Fruit fly (Drosophila melanogaster) whole organism, embryonic: ENCODE measurements around the gene CG7328.

ENCODE experiments used
- Ada2b ChIP-seq: fragments of 200-800 bp; sonication (Bioruptor generic); IDR thresholded peaks from 2 replicates; pipeline ENCODE4 v1.3.6; 2022; ENCODE audit warnings: missing biosample characterization, missing genetic modification characterization
- CG10321 ChIP-seq: fragments of 200-800 bp; sonication (Bioruptor generic); IDR thresholded peaks from 2 replicates; pipeline ENCODE4 v1.3.6; 2022; ENCODE audit warnings: missing biosample characterization, missing genetic modification characterization
- CG11247 ChIP-seq: fragments of 200-800 bp; sonication (Bioruptor generic); IDR thresholded peaks from 2 replicates; pipeline ENCODE4 v1.3.6; 2022; ENCODE audit warnings: missing biosample characterization, missing genetic modification characterization
- CG15269 ChIP-seq: fragments of 200-800 bp; sonication (Bioruptor generic); optimal IDR thresholded peaks from 2 replicates; lab custom pipeline; 2018; ENCODE audit warnings: missing biosample characterization, mild to moderate bottlenecking, missing genetic modification characterization, moderate library complexity
- CG17328 ChIP-seq: fragments of 200-800 bp; sonication (Bioruptor generic); IDR thresholded peaks from 2 replicates; pipeline ENCODE4 v1.3.6; 2022; ENCODE audit warnings: missing biosample characterization, missing genetic modification characterization
- CG17359 ChIP-seq: fragments of 200-800 bp; sonication (Bioruptor generic); optimal IDR thresholded peaks from 3 replicates; lab custom pipeline; 2018; ENCODE audit warnings: missing biosample characterization, mild to moderate bottlenecking, missing genetic modification characterization, moderate library complexity
- CG17802 ChIP-seq: fragments of 200-800 bp; sonication (Bioruptor generic); optimal IDR thresholded peaks from 2 replicates; lab custom pipeline; 2018; ENCODE audit warnings: missing biosample characterization, mild to moderate bottlenecking, missing genetic modification characterization, moderate library complexity
- CG1832 ChIP-seq: fragments of 200-800 bp; sonication (Bioruptor generic); optimal IDR thresholded peaks from 2 replicates; lab custom pipeline; 2017; ENCODE audit warnings: missing biosample characterization, mild to moderate bottlenecking, missing genetic modification characterization, inconsistent platforms
- CG2120 ChIP-seq: fragments of 200-800 bp; sonication (Bioruptor generic); optimal IDR thresholded peaks from 3 replicates; lab custom pipeline; 2016; ENCODE audit warnings: missing biosample characterization, missing genetic modification characterization
- CG30020 ChIP-seq: fragments of 200-800 bp; optimal IDR thresholded peaks from 2 replicates; lab custom pipeline; 2019; ENCODE audit warnings: missing biosample characterization, mild to moderate bottlenecking, missing genetic modification characterization, moderate library complexity
- CG3281 ChIP-seq: fragments of 200-800 bp; sonication (Bioruptor generic); optimal IDR thresholded peaks from 3 replicates; lab custom pipeline; 2017; ENCODE audit warnings: missing biosample characterization, mild to moderate bottlenecking, missing genetic modification characterization
- CG5953 ChIP-seq: fragments of 200-800 bp; sonication (Bioruptor generic); IDR thresholded peaks from 2 replicates; pipeline ENCODE4 v1.3.6; 2022; ENCODE audit warnings: missing biosample characterization, missing genetic modification characterization
- CG7786 ChIP-seq: fragments of 200-800 bp; sonication (Bioruptor generic); optimal IDR thresholded peaks from 2 replicates; lab custom pipeline; 2016; ENCODE audit warnings: missing biosample characterization, missing genetic modification characterization
- CG8944 ChIP-seq: fragments of 200-800 bp; sonication (Bioruptor generic); optimal IDR thresholded peaks from 3 replicates; lab custom pipeline; 2016; ENCODE audit warnings: missing biosample characterization, missing genetic modification characterization
- CoRest ChIP-seq: fragments of 200-800 bp; sonication (Bioruptor generic); optimal IDR thresholded peaks from 3 replicates; lab custom pipeline; 2018; ENCODE audit warnings: missing biosample characterization, mild to moderate bottlenecking, missing genetic modification characterization, moderate library complexity
- Doc2 ChIP-seq: fragments of 200-800 bp; sonication (Bioruptor generic); IDR thresholded peaks from 2 replicates; pipeline ENCODE4 v1.3.6; 2022; ENCODE audit warnings: missing biosample characterization, missing genetic modification characterization
- ERR ChIP-seq: fragments of 200-800 bp; sonication (Bioruptor generic); optimal IDR thresholded peaks from 2 replicates; lab custom pipeline; 2016; ENCODE audit warnings: missing biosample characterization, missing genetic modification characterization
- Eip74EF ChIP-seq, 2 experiments: fragments of 200-800 bp in 1 of 2; fragments of >200 bp in 1 of 2; sonication (Bioruptor generic) in 1 of 2; optimal IDR thresholded peaks; 2 replicates each; lab custom pipeline; 2017 to 2019; ENCODE audit warnings: missing biosample characterization in 2 of 2, missing genetic modification characterization in 2 of 2, mild to moderate bottlenecking in 1 of 2, moderate library complexity in 1 of 2
- Fer3 ChIP-seq: fragments of 200-800 bp; sonication (Bioruptor generic); optimal IDR thresholded peaks from 2 replicates; lab custom pipeline; 2018; ENCODE audit warnings: missing biosample characterization, mild to moderate bottlenecking, missing genetic modification characterization, moderate library complexity
- Med ChIP-seq: fragments of 200-800 bp; sonication (Bioruptor generic); peaks from one replicate; lab custom pipeline; 2016; ENCODE audit warnings: missing biosample characterization, missing genetic modification characterization, mild to moderate bottlenecking, inconsistent platforms, moderate library complexity
- Rfx ChIP-seq: fragments of 200-800 bp; sonication (Bioruptor generic); IDR thresholded peaks from 2 replicates; pipeline ENCODE4 v1.3.6; 2022; ENCODE audit warnings: missing biosample characterization, missing genetic modification characterization
- Sox100B ChIP-seq: fragments of 200-800 bp; sonication (Bioruptor generic); optimal IDR thresholded peaks from 3 replicates; lab custom pipeline; 2018; ENCODE audit warnings: missing biosample characterization, mild to moderate bottlenecking, missing genetic modification characterization
- Tbp ChIP-seq: fragments of >200 bp; optimal IDR thresholded peaks from 2 replicates; lab custom pipeline; 2018; ENCODE audit warnings: missing biosample characterization, missing genetic modification characterization
- Vsx1 ChIP-seq: fragments of 200-800 bp; sonication (Bioruptor generic); optimal IDR thresholded peaks from 2 replicates; lab custom pipeline; 2017; ENCODE audit warnings: missing biosample characterization, mild to moderate bottlenecking, missing genetic modification characterization, missing genetic modification reagents
- ato ChIP-seq: fragments of 200-800 bp; sonication (Bioruptor generic); IDR thresholded peaks from 2 replicates; pipeline ENCODE4 v1.3.6; 2022; ENCODE audit warnings: missing biosample characterization, missing genetic modification characterization; ENCODE audit not compliant: partially characterized antibody
- cato ChIP-seq: fragments of 200-800 bp; sonication (Bioruptor generic); optimal IDR thresholded peaks from 2 replicates; lab custom pipeline; 2016; ENCODE audit warnings: missing biosample characterization, missing genetic modification characterization, borderline replicate concordance
- crol ChIP-seq: fragments of 200-800 bp; sonication (Bioruptor generic); IDR thresholded peaks from 2 replicates; pipeline ENCODE4 v1.3.6; 2022; ENCODE audit warnings: missing biosample characterization, missing genetic modification characterization
- da ChIP-seq: fragments of 200-800 bp; sonication (Bioruptor generic); optimal IDR thresholded peaks from 2 replicates; lab custom pipeline; 2016; ENCODE audit warnings: missing biosample characterization, missing genetic modification characterization
- dm ChIP-seq: fragments of 200-800 bp; sonication (Bioruptor generic); optimal IDR thresholded peaks from 3 replicates; lab custom pipeline; 2016; ENCODE audit warnings: missing biosample characterization, missing genetic modification characterization
- dmrt99B ChIP-seq: fragments of 200-800 bp; sonication (Bioruptor generic); optimal IDR thresholded peaks from 2 replicates; lab custom pipeline; 2018; ENCODE audit warnings: missing biosample characterization, mild to moderate bottlenecking, missing genetic modification characterization, moderate library complexity
- ems ChIP-seq: fragments of 200-800 bp; sonication (Bioruptor generic); optimal IDR thresholded peaks from 3 replicates; lab custom pipeline; 2016; ENCODE audit warnings: missing biosample characterization, missing genetic modification characterization
- eve ChIP-seq, 2 experiments: fragments of >200 bp; optimal IDR thresholded peaks; 2 replicates each; lab custom pipeline; 2017; ENCODE audit warnings: missing biosample characterization in 2 of 2, missing genetic modification characterization in 2 of 2
- ewg ChIP-seq: fragments of 200-800 bp; sonication (Bioruptor generic); optimal IDR thresholded peaks from 3 replicates; lab custom pipeline; 2017; ENCODE audit warnings: mild to moderate bottlenecking, missing biosample characterization, missing genetic modification reagents, missing genetic modification characterization
- eyg ChIP-seq: fragments of 200-800 bp; sonication (Bioruptor generic); optimal IDR thresholded peaks from 3 replicates; lab custom pipeline; 2016; ENCODE audit warnings: missing biosample characterization, missing genetic modification characterization
- fd3F ChIP-seq: fragments of 200-800 bp; sonication (Bioruptor generic); optimal IDR thresholded peaks from 2 replicates; lab custom pipeline; 2018; ENCODE audit warnings: missing biosample characterization, mild to moderate bottlenecking, missing genetic modification characterization, moderate library complexity
- klu ChIP-seq: fragments of 200-800 bp; sonication (Bioruptor generic); IDR thresholded peaks from 2 replicates; pipeline ENCODE4 v1.3.6; 2022; ENCODE audit warnings: missing biosample characterization, missing genetic modification characterization
- mirr ChIP-seq: fragments of 200-800 bp; sonication (Bioruptor generic); optimal IDR thresholded peaks from 3 replicates; lab custom pipeline; 2018; ENCODE audit warnings: missing biosample characterization, mild to moderate bottlenecking, missing genetic modification characterization
- nmo ChIP-seq: fragments of 200-800 bp; sonication (Bioruptor generic); optimal IDR thresholded peaks from 2 replicates; lab custom pipeline; 2018; ENCODE audit warnings: missing biosample characterization, mild to moderate bottlenecking, missing genetic modification characterization, moderate library complexity
- pfk ChIP-seq: fragments of 200-800 bp; sonication (Bioruptor generic); optimal IDR thresholded peaks from 2 replicates; lab custom pipeline; 2018; ENCODE audit warnings: missing biosample characterization, mild to moderate bottlenecking, missing genetic modification characterization, moderate library complexity
- pros ChIP-seq: fragments of 200-800 bp; sonication (Bioruptor generic); optimal IDR thresholded peaks from 3 replicates; lab custom pipeline; 2019; ENCODE audit warnings: missing biosample characterization, mild to moderate bottlenecking, missing genetic modification characterization, moderate library complexity
- salm ChIP-seq: fragments of 200-800 bp; sonication (Bioruptor generic); optimal IDR thresholded peaks from 2 replicates; lab custom pipeline; 2018; ENCODE audit warnings: missing biosample characterization, mild to moderate bottlenecking, missing genetic modification characterization
- schlank ChIP-seq: fragments of 200-800 bp; sonication (Bioruptor generic); optimal IDR thresholded peaks from 2 replicates; lab custom pipeline; 2018; ENCODE audit warnings: missing biosample characterization, mild to moderate bottlenecking, missing genetic modification characterization
- sim ChIP-seq: fragments of 200-800 bp; sonication (Bioruptor generic); IDR thresholded peaks from 2 replicates; pipeline ENCODE4 v1.3.6; 2022; ENCODE audit warnings: missing biosample characterization, missing genetic modification characterization
- vnd ChIP-seq: fragments of 200-800 bp; sonication (Bioruptor generic); IDR thresholded peaks from 3 replicates; pipeline ENCODE4 v1.3.6; 2022; ENCODE audit warnings: missing biosample characterization, missing genetic modification characterization; ENCODE audit not compliant: partially characterized antibody
- z ChIP-seq: fragments of 200-800 bp; sonication (Bioruptor generic); IDR thresholded peaks from 3 replicates; pipeline ENCODE4 v1.3.6; 2022; ENCODE audit warnings: missing biosample characterization, missing genetic modification characterization

Gene CG7328

DNA sequence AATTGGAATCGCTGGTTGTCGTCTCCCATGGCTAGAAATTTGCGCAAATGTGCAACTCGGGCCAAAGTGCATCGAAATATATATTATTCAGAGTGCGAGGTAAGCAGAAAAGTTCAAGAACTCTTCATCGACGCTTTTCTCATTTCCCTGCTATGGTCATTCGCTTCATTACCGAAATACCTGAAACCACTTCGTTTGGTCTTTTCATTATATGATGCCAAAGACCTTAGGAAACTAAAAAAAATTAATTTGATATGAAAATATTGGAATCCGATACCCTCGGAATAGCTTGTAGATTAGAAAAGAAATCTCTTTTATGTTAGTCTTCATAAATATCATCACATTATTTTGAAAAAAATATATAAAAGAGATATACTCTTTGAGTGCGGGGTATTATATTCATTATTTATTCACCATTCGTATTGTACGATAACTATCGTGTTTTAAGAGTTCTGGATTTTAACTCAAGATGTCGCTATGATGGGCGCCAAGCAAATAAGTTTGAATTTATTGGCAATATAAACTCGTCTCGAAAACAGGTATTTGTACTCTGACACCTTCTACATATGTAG, 27.5 kb downstream of the CG7328 start, which contains the start of gene CG14187 (continued):
- TF ChIP-seq fd3F (GFP tag; lab: Kevin White, UChicago) (no peak), Fer3 (tag; lab: Kevin White, UChicago) (peak; percentile 8), schlank (tag; lab: Kevin White, UChicago) (no peak), Rfx (GFP tag; lab: Robert Waterston, UW) (peak; percentile 42; the same call in 1 of the 2 replicates), mirr (GFP tag; lab: Kevin White, UChicago) (no peak), cato (no peak), eve (GFP tag; optimal IDR thresholded peaks at IDR 0.05; lab: Kevin White, UChicago) (no peak), CG17328 (GFP tag; lab: Robert Waterston, UW) (peak; percentile 34; the same call in 1 of the 2 replicates), ERR (GFP tag; lab: Kevin White, UChicago) (no peak), Sox100B (GFP tag; lab: Kevin White, UChicago) (no peak), CG30020 (tag; lab: Kevin White, UChicago) (no peak), Doc2 (GFP tag; lab: Robert Waterston, UW) (no peak), CoRest (tag; lab: Kevin White, UChicago) (peak; percentile 17), dmrt99B (tag; lab: Kevin White, UChicago) (no peak), CG3281 (GFP tag; lab: Kevin White, UChicago) (no peak), CG15269 (tag; lab: Kevin White, UChicago) (peak; percentile 0), Med (GFP tag; lab: Kevin White, UChicago) (peak; percentile 35), CG11247 (GFP tag; lab: Robert Waterston, UW) (no peak), klu (GFP tag; lab: Robert Waterston, UW) (no peak), vnd (GFP tag; lab: Robert Waterston, UW) (no peak)

DNA sequence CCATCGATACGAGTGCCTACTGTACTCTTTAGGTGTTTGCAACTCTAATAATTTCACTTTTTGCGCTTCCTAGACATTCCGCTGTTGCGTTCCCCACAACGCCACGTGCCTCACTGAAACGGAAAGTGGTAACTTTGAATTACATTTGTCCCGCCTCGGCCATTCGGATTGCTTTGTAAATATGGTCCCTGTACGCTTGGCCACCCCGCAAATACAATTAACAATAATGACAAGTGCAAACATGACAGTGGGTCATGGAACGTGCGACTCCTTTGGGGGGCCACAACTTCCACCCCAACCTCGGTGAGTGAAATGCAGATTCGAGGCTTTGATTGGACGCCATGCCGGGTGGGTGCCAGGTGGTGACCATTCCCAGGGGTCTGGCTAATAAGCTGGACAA, 29.0 kb downstream of the CG7328 start, which contains the start of gene Ir76b:
Gene Ir76b, minus strand, starts transcription at position 101 of the 400 bp plus-strand sequence.
- TF ChIP-seq eyg (GFP tag; lab: Kevin White, UChicago) (no peak), z (GFP tag; lab: Robert Waterston, UW) (no peak), Tbp (GFP tag; lab: Kevin White, UChicago) (no peak), Ada2b (GFP tag; lab: Robert Waterston, UW) (no peak), pfk (GFP tag; lab: Kevin White, UChicago) (no peak), Med (GFP tag; lab: Kevin White, UChicago) (peak; percentile 32), Vsx1 (no peak)
- TF ChIP-seq, all 482 proteins: peak for 1

DNA sequence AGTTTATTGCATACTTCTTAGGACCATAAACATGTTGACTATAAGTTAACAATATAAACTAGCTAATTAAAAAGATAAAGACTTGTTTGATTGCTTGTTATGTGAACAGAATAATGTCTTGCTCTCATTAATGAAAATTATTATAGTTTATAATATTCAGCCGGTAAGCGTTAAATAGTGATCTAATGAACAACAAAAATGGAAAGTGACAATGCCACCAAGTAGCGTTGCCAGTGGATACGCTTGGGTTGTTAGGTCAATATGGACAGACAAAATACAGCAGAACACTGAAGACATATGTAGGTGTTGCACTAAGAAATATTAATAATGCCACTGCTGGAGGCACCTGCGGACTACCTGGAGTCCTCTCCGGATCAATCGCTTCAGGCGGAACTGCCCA, 34.6 kb downstream of the CG7328 start, which contains the start of gene CG14185:
Gene CG14185, plus strand, starts transcription at position 301 of the 400 bp plus-strand sequence.
- TF ChIP-seq ato (no peak), CG17802 (tag; lab: Kevin White, UChicago) (no peak), CG10321 (no peak), CG15269 (tag; lab: Kevin White, UChicago) (no peak)
- TF ChIP-seq, all 482 proteins: peak for 0

DNA sequence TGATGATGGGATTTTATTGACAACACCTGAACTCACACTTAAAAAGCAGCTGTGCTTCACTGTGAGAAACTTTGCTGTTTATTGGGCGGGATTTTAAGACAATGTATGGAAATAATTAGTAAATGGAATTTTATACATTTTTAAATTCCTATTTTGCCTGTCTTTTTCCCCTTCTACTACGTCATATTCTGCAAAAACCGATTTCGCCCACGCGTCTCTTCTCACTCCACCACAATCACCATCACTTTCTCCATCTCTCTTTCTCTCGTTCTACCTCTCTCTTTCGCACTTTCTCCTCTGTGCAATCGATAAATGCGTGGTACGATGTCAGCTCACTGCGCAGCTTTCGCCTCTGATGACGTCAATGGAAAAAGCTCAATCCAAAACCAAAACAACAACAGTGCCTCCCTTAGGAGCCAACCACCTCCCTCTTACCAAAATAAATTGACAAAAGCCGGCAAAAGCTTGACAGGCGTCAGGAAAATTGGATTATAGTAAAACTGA, 35.8 kb downstream of the CG7328 start:
- no peak for TF ChIP-seq CG7786 (GFP tag; lab: Kevin White, UChicago)
- TF ChIP-seq Eip74EF (GFP tag; optimal IDR thresholded peaks at IDR 0.05; lab: Kevin White, UChicago): no peak
- TF ChIP-seq CG5953 (GFP tag; lab: Robert Waterston, UW): no peak
- TF ChIP-seq CG17359 (tag; lab: Kevin White, UChicago): no peak
- TF ChIP-seq CG2120 (GFP tag; lab: Kevin White, UChicago): no peak
- no peak for TF ChIP-seq CG8944 (GFP tag; lab: Kevin White, UChicago)
- TF ChIP-seq CG1832 (GFP tag; lab: Kevin White, UChicago): peak; percentile 50
- TF ChIP-seq crol: no peak
- no peak for TF ChIP-seq dm (GFP tag; lab: Kevin White, UChicago)
- peak; percentile 94 for TF ChIP-seq ewg (GFP tag; lab: Kevin White, UChicago)
- TF ChIP-seq ems (GFP tag; lab: Kevin White, UChicago): no peak
- no peak for TF ChIP-seq nmo (GFP tag; lab: Kevin White, UChicago)
- no peak for TF ChIP-seq pros (GFP tag; lab: Kevin White, UChicago)
- TF ChIP-seq salm (tag; lab: Kevin White, UChicago): no peak
- no peak for TF ChIP-seq da (GFP tag; lab: Kevin White, UChicago)
- TF ChIP-seq sim (GFP tag; lab: Robert Waterston, UW): no peak
- no peak for TF ChIP-seq schlank (tag; lab: Kevin White, UChicago)
